Fruit fly (Drosophila melanogaster) whole organism: ENCODE data around the gene Alms1b.

Experiments used
- CG8478 ChIP-seq: fragments of >200 bp; optimal IDR thresholded peaks from 2 replicates; lab custom pipeline; 2018; ENCODE audit warnings: inconsistent platforms
- EcR ChIP-seq, 2 experiments: fragments of >200 bp; optimal IDR thresholded peaks; 2 replicates each; lab custom pipeline; 2017; ENCODE audit warnings: missing biosample characterization in 2 of 2, missing genetic modification characterization in 2 of 2, missing genetic modification reagents in 2 of 2
- usp ChIP-seq: fragments of >200 bp; optimal IDR thresholded peaks from 2 replicates; lab custom pipeline; 2017; ENCODE audit warnings: missing biosample characterization, missing genetic modification characterization, mixed read lengths

dm6 chrX:4643887-4644286, 13.2 kb upstream of the Alms1b start, which contains the start of gene CG3081:
- TF ChIP-seq CG8478 (no peak), usp (GFP tag; lab: Kevin White, UChicago) (no peak), EcR (GFP tag; optimal IDR thresholded peaks at IDR 0.05; lab: Kevin White, UChicago) (no peak)
